Worm (Caenorhabditis elegans) whole organism, L1 larva: ENCODE measurements around the gene pcn-1.

ENCODE experiments used
- C34B4.2 ChIP-seq: sonication (generic microtip); optimal IDR thresholded peaks from 2 replicates; lab custom pipeline; 2017; ENCODE audit warnings: mild to moderate bottlenecking, missing genetic modification characterization, missing compliant biosample characterization
- aha-1 ChIP-seq: fragments of 150-350 bp; optimal IDR thresholded peaks from 2 replicates; lab custom pipeline; 2014; ENCODE audit warnings: missing biosample characterization, missing genetic modification characterization
- blmp-1 ChIP-seq: fragments of 150-350 bp; optimal IDR thresholded peaks from 2 replicates; lab custom pipeline; 2014; ENCODE audit warnings: missing biosample characterization, missing genetic modification characterization
- ceh-63 ChIP-seq: fragments of 200-800 bp; sonication (Bioruptor generic); optimal IDR thresholded peaks from 2 replicates; lab custom pipeline; 2018; ENCODE audit warnings: mild to moderate bottlenecking, missing genetic modification characterization, missing compliant biosample characterization
- ceh-8 ChIP-seq: fragments of 200-800 bp; sonication (Bioruptor generic); optimal IDR thresholded peaks from 2 replicates; lab custom pipeline; 2018; ENCODE audit warnings: mild to moderate bottlenecking, missing genetic modification characterization, moderate library complexity, missing compliant biosample characterization
- ceh-82 ChIP-seq, 3 experiments: fragments of 150-350 bp in 1 of 3; sonication (generic microtip) in 2 of 3; optimal IDR thresholded peaks; 2 replicates each; lab custom pipeline; 2014 to 2017; ENCODE audit warnings: missing biosample characterization in 3 of 3, missing genetic modification characterization in 3 of 3
- ceh-88 ChIP-seq: fragments of 200-800 bp; sonication (Bioruptor generic); IDR thresholded peaks from 2 replicates; pipeline ENCODE4 v1.3.6; 2022; ENCODE audit warnings: missing genetic modification characterization, missing compliant biosample characterization
- dpl-1 ChIP-seq, 3 experiments: fragments of 150-350 bp in 2 of 3; sonication (generic microtip) in 1 of 3; optimal IDR thresholded peaks; 2 replicates each; lab custom pipeline; 2014 to 2017; ENCODE audit warnings: missing biosample characterization in 3 of 3, missing genetic modification characterization in 3 of 3, missing genetic modification reagents in 3 of 3
- dsc-1 ChIP-seq: sonication (generic microtip); optimal IDR thresholded peaks from 2 replicates; lab custom pipeline; 2016; ENCODE audit warnings: mild to moderate bottlenecking, missing genetic modification characterization, missing compliant biosample characterization
- egl-27 ChIP-seq, 2 experiments: fragments of 150-350 bp in 1 of 2; sonication (generic microtip); optimal IDR thresholded peaks; 3 replicates each; lab custom pipeline; 2017 to 2018; ENCODE audit warnings: missing biosample characterization in 2 of 2, missing genetic modification characterization in 2 of 2, missing genetic modification reagents in 2 of 2
- elt-3 ChIP-seq, 6 experiments: fragments of 150-350 bp in 1 of 6; sonication (generic microtip); optimal IDR thresholded peaks; 2 replicates each; lab custom pipeline; 2017 to 2018; ENCODE audit warnings: missing biosample characterization in 6 of 6, missing genetic modification characterization in 6 of 6, inconsistent platforms in 1 of 6
- fkh-8 ChIP-seq: sonication (generic microtip); optimal IDR thresholded peaks from 2 replicates; lab custom pipeline; 2016; ENCODE audit warnings: mild to moderate bottlenecking, missing genetic modification characterization, missing compliant biosample characterization
- fos-1 ChIP-seq: fragments of 150-350 bp; optimal IDR thresholded peaks from 2 replicates; lab custom pipeline; 2014; ENCODE audit warnings: missing biosample characterization, missing genetic modification characterization
- hlh-17 ChIP-seq: fragments of 200-800 bp; sonication (Bioruptor generic); optimal IDR thresholded peaks from 2 replicates; lab custom pipeline; 2018; ENCODE audit warnings: missing genetic modification characterization, mild to moderate bottlenecking, missing compliant biosample characterization, moderate library complexity, borderline replicate concordance
- hlh-4 ChIP-seq: sonication (generic microtip); optimal IDR thresholded peaks from 2 replicates; lab custom pipeline; 2016; ENCODE audit warnings: mild to moderate bottlenecking, missing genetic modification characterization, missing compliant biosample characterization
- hpl-2 ChIP-seq: fragments of 150-350 bp; optimal IDR thresholded peaks from 2 replicates; lab custom pipeline; 2014; ENCODE audit warnings: missing biosample characterization, missing genetic modification reagents, missing genetic modification characterization
- jun-1 ChIP-seq: fragments of 150-350 bp; optimal IDR thresholded peaks from 2 replicates; lab custom pipeline; 2014; ENCODE audit warnings: missing biosample characterization, missing genetic modification reagents, missing genetic modification characterization
- lin-13 ChIP-seq: fragments of 150-350 bp; optimal IDR thresholded peaks from 2 replicates; lab custom pipeline; 2014; ENCODE audit warnings: missing biosample characterization, missing genetic modification reagents, missing genetic modification characterization
- lin-14 ChIP-seq: fragments of 200-800 bp; sonication (Bioruptor generic); optimal IDR thresholded peaks from 2 replicates; lab custom pipeline; 2018; ENCODE audit warnings: mild to moderate bottlenecking, missing genetic modification characterization, moderate library complexity, missing compliant biosample characterization
- lsy-2 ChIP-seq, 2 experiments: fragments of 150-350 bp; optimal IDR thresholded peaks; 2 replicates each; lab custom pipeline; 2014; ENCODE audit warnings: missing biosample characterization in 2 of 2, missing genetic modification characterization in 2 of 2
- mep-1 ChIP-seq: fragments of 150-350 bp; optimal IDR thresholded peaks from 2 replicates; lab custom pipeline; 2014; ENCODE audit warnings: missing biosample characterization, missing genetic modification characterization
- nhr-12 ChIP-seq: sonication (generic microtip); optimal IDR thresholded peaks from 2 replicates; lab custom pipeline; 2017; ENCODE audit warnings: missing biosample characterization, missing genetic modification characterization
- nhr-20 ChIP-seq: sonication (generic microtip); optimal IDR thresholded peaks from 2 replicates; lab custom pipeline; 2016; ENCODE audit warnings: mild to moderate bottlenecking, missing genetic modification characterization, missing compliant biosample characterization
- nhr-76 ChIP-seq: sonication (generic microtip); optimal IDR thresholded peaks from 2 replicates; lab custom pipeline; 2017; ENCODE audit warnings: missing biosample characterization, missing genetic modification characterization
- nhr-84 ChIP-seq: sonication (generic microtip); optimal IDR thresholded peaks from 2 replicates; lab custom pipeline; 2017; ENCODE audit warnings: missing biosample characterization, missing genetic modification characterization
- nhr-85 ChIP-seq: sonication (generic microtip); peaks from one replicate; lab custom pipeline; 2016; ENCODE audit warnings: missing genetic modification characterization, inconsistent platforms, missing compliant biosample characterization
- swsn-7 ChIP-seq: sonication (generic microtip); optimal IDR thresholded peaks from 2 replicates; lab custom pipeline; 2016; ENCODE audit warnings: missing genetic modification characterization, missing compliant biosample characterization
- unc-130 ChIP-seq: fragments of 150-350 bp; optimal IDR thresholded peaks from 2 replicates; lab custom pipeline; 2017; ENCODE audit warnings: missing biosample characterization, missing genetic modification characterization, inconsistent platforms
- unc-30 ChIP-seq: sonication (generic microtip); optimal IDR thresholded peaks from 2 replicates; lab custom pipeline; 2017; ENCODE audit warnings: missing biosample characterization, missing genetic modification characterization
- unc-86 ChIP-seq: sonication (generic microtip); optimal IDR thresholded peaks from 2 replicates; lab custom pipeline; 2016; ENCODE audit warnings: missing genetic modification characterization, missing compliant biosample characterization
- unc-98 ChIP-seq: fragments of 200-800 bp; sonication (Bioruptor generic); IDR thresholded peaks from 2 replicates; pipeline ENCODE4 v1.3.6; 2022; ENCODE audit warnings: missing genetic modification characterization, missing compliant biosample characterization
- ztf-11 ChIP-seq, 2 experiments: sonication (generic microtip); optimal IDR thresholded peaks; 2 replicates each; lab custom pipeline; 2016 to 2017; ENCODE audit warnings: missing genetic modification characterization in 2 of 2, missing biosample characterization in 1 of 2, missing compliant biosample characterization in 1 of 2
- ztf-4 ChIP-seq: fragments of 150-350 bp; optimal IDR thresholded peaks from 2 replicates; lab custom pipeline; 2014; ENCODE audit warnings: missing biosample characterization, missing genetic modification characterization

Gene pcn-1

DNA sequence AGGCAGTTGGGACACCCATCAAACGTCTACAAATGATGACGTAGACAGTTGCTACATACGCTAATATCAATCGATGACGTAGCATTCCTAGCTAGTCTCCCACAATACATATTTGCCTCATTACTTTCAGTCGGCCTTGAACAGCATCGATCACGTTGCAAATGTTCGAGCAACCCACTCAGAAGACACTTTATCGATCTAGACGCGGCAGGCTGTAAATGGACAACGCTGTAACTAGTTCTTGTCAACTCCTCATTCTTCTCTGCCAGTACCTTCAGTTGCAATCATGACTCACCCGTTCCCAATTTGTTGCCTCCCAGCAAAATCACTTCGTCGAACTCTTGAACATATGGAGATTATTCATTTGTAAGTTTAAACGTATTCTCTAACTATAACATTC is 22.8 kb upstream of the pcn-1 start, which contains the start of gene pqn-75:
pqn-75 (plus strand) TSS at position 301 of the 400 bp plus-strand sequence.
- no peak for TF ChIP-seq ceh-88 (GFP tag; lab: Robert Waterston, UW)
- no peak for TF ChIP-seq dpl-1 (GFP tag; optimal IDR thresholded peaks at IDR 0.05; lab: Kevin White, UChicago)
- TF ChIP-seq nhr-12 (tag; lab: Kevin White, UChicago) = no peak
- TF ChIP-seq nhr-85 (tag; lab: Kevin White, UChicago) = no peak
- no peak for TF ChIP-seq ceh-63
- TF ChIP-seq ceh-8 (GFP tag; lab: Kevin White, UChicago) = no peak
- TF ChIP-seq unc-86 (tag; lab: Kevin White, UChicago) = no peak
- no peak for TF ChIP-seq swsn-7 (tag; lab: Kevin White, UChicago)
- TF ChIP-seq egl-27 (tag; optimal IDR thresholded peaks at IDR 0.05; lab: Kevin White, UChicago) = no peak
- no peak for TF ChIP-seq unc-130 (tag; lab: Kevin White, UChicago)
- no peak for TF ChIP-seq jun-1 (tag; lab: Kevin White, UChicago)
- TF ChIP-seq, all 84 proteins: peak for 0

DNA sequence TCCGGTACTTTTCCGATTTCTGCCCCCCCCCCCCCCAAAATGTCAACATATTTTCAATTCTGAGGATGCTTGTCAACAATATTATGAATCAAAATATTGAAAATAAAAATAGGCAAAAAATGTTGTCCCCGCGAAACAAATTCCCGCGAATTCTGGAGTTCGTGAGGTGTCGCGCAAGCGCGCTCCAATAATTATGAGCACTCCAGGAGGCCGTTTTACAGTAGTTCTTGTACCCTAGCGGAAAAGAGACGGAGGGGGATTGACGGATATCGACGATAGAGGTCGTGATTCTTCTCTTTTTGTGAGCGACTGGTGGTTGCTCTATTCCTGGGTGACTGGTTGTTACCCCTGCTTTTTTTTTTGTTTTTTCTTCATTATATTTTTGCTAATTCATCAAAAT is 21.6 kb upstream of the pcn-1 start:
- TF ChIP-seq unc-98 (GFP tag; lab: Robert Waterston, UW) (no peak), egl-27 (tag; optimal IDR thresholded peaks at IDR 0.05; lab: Kevin White, UChicago) (no peak), ztf-11 (tag; optimal IDR thresholded peaks at IDR 0.05; lab: Kevin White, UChicago) (no peak), jun-1 (tag; lab: Kevin White, UChicago) (no peak), hlh-4 (tag; lab: Kevin White, UChicago) (no peak), blmp-1 (tag; lab: Kevin White, UChicago) (no peak), ceh-8 (GFP tag; lab: Kevin White, UChicago) (no peak), lin-13 (GFP tag; lab: Kevin White, UChicago) (no peak), nhr-20 (no peak)

DNA sequence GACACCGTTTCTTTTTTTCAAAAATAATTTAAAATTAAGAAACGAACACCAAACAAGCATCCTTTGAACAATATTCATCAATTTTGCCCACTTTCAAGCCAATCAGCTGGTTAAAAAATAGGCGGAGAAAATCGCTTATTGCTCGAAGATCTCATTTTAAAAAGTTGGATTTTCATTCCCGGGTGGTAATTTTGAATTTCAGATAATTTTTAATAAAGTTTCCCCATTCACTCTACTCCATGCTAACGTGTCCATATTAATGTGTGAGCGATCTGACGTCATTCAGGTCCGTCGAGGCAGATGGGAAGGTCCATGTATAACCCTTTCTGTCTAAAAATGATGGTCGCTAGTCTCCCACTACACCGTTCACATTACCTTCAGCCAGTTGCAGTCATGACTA is 19.2 kb upstream of the pcn-1 start, which contains the start of gene fbxb-55:
fbxb-55 (plus strand) TSS at position 301 of the 400 bp plus-strand sequence.
- TF ChIP-seq ztf-4 (tag; lab: Kevin White, UChicago) (no peak), hlh-4 (tag; lab: Kevin White, UChicago) (no peak), unc-30 (tag; lab: Kevin White, UChicago) (no peak), lsy-2 (tag; optimal IDR thresholded peaks at IDR 0.05; lab: Kevin White, UChicago) (no peak), fos-1 (tag; lab: Kevin White, UChicago) (no peak)

DNA sequence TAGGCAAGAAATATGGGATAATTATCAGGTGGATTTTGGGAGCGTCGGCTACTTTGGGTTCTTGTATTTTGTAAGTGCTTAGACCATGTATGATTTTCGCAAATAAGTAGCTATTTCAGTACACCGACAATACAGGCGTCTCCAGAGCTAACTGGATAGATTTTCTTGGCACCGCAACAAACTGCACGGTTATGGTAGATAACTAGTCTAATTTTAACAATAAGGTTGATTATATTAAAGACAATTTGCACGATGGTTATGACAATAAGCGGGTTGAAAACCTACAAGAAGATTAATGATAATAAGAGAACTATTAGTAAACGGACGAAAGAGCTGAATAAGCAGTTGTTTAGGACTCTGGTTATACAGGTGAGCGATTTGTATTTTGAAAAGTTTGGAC is 18.1 kb upstream of the pcn-1 start:
- TF ChIP-seq lin-14 (GFP tag; lab: Kevin White, UChicago) (no peak), nhr-20 (no peak), fkh-8 (tag; lab: Kevin White, UChicago) (no peak)

DNA sequence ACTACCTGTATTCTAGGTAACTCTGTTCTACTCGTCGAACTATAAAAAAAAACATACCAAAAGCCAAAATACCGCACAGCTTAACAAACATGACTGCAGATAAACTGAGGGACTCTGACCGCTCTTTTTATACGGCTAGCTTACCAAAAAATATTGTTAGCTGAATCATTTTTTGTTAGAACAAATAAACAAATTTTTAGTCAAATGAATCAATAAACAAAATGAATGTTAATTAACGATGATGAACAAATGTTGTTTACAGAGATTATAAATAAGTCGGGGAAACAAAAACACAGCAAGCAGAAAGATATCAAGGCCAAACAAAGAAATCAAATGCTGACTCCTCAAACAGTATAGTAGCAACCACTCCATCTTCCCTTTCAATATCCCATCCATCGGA is 14.3 kb upstream of the pcn-1 start, which contains the start of gene ilys-6:
ilys-6 (minus strand) TSS at position 101 of the 400 bp plus-strand sequence.
- TF ChIP-seq fos-1 (tag; lab: Kevin White, UChicago) (no peak), nhr-76 (tag; lab: Kevin White, UChicago) (no peak), dpl-1 (GFP tag; optimal IDR thresholded peaks at IDR 0.05; lab: Kevin White, UChicago) (no peak), unc-30 (tag; lab: Kevin White, UChicago) (no peak), aha-1 (no peak), nhr-84 (tag; lab: Kevin White, UChicago) (no peak), dsc-1 (no peak), mep-1 (tag; lab: Kevin White, UChicago) (no peak), nhr-85 (tag; lab: Kevin White, UChicago) (no peak), ceh-82 (tag; optimal IDR thresholded peaks at IDR 0.05; lab: Kevin White, UChicago) (no peak), C34B4.2 (tag; lab: Kevin White, UChicago) (no peak), hpl-2 (GFP tag; lab: Kevin White, UChicago) (no peak), hlh-17 (GFP tag; lab: Kevin White, UChicago) (no peak), blmp-1 (tag; lab: Kevin White, UChicago) (no peak), elt-3 (tag; optimal IDR thresholded peaks at IDR 0.05; lab: Kevin White, UChicago) (no peak)
